Worm (Caenorhabditis elegans): ENCODE results near the gene sre-54.
A peak's percentile ranks its signal among the peaks of the same experiment; 100 is the strongest.

DNA sequence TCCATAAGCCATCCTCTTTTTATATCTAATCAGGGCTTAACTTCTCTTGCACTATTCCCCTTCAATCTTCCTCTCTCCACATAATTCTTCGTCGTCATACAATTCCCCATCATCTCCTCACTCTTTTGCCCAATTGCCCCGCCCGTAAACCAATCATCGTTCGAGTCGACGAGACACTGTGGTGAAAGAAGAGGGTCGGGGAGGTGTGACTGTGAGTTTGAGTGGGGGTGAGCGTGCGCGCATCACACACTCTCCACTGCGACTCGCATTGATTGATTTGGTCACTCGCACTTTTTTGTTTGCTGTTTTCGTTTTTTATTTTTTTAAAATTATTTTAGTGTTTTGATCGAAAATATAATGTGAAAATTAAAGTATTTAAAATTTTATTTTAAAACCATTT is 6.4 kb downstream of the sre-54 start:
- TF ChIP-seq aly-1 (tag; optimal IDR thresholded peaks at IDR 0.05) (no peak), ceh-13 (GFP tag; optimal IDR thresholded peaks at IDR 0.05) (no peak), ama-1 (optimal IDR thresholded peaks at IDR 0.05) (no peak), hmg-4 (GFP tag; optimal IDR thresholded peaks at IDR 0.05) (no peak), ets-7 (tag; optimal IDR thresholded peaks at IDR 0.05) (no peak), F13C5.2 (tag; optimal IDR thresholded peaks at IDR 0.05) (peak; percentile 7), scrt-1 (GFP tag; IDR thresholded peaks at IDR 0.05) (no peak), flt-1 (GFP tag; IDR thresholded peaks at IDR 0.05) (no peak)

Data from whole organism, early embryonic.